Fruit fly (Drosophila melanogaster) whole organism, pupa: ENCODE measurements around the gene Dnaaf5.
A peak's percentile ranks its signal among the peaks of the same experiment; 100 is the strongest.

Experiments
- CG10348 ChIP-seq: fragments of 200-800 bp; sonication (Bioruptor generic); IDR thresholded peaks from 2 replicates; pipeline ENCODE4 v1.3.6; 2022; ENCODE audit warnings: missing biosample characterization, missing genetic modification characterization
- CG12605 ChIP-seq: fragments of 200-800 bp; sonication (Bioruptor generic); IDR thresholded peaks from 2 replicates; pipeline ENCODE4 v1.3.6; 2022; ENCODE audit warnings: missing biosample characterization, missing genetic modification characterization
- CG13204 ChIP-seq: fragments of 200-800 bp; sonication (Bioruptor generic); optimal IDR thresholded peaks from 2 replicates; lab custom pipeline; 2018; ENCODE audit warnings: missing biosample characterization, mild to moderate bottlenecking, missing genetic modification characterization, moderate library complexity
- CG14655 ChIP-seq: fragments of 200-800 bp; sonication (Bioruptor generic); optimal IDR thresholded peaks from 3 replicates; lab custom pipeline; 2017; ENCODE audit warnings: mild to moderate bottlenecking, missing biosample characterization, missing genetic modification reagents, missing genetic modification characterization
- CG15710 ChIP-seq: fragments of 200-800 bp; sonication (Bioruptor generic); optimal IDR thresholded peaks from 2 replicates; lab custom pipeline; 2018; ENCODE audit warnings: missing biosample characterization, mild to moderate bottlenecking, missing genetic modification characterization, moderate library complexity
- CG17806 ChIP-seq: fragments of 200-800 bp; sonication (Bioruptor generic); optimal IDR thresholded peaks from 2 replicates; lab custom pipeline; 2018; ENCODE audit warnings: missing biosample characterization, mild to moderate bottlenecking, missing genetic modification characterization, moderate library complexity
- CG32121 ChIP-seq: fragments of 200-800 bp; sonication (Bioruptor generic); IDR thresholded peaks from 2 replicates; pipeline ENCODE4 v1.3.6; 2022; ENCODE audit warnings: missing biosample characterization, missing genetic modification characterization
- CG34367 ChIP-seq: fragments of 200-800 bp; sonication (Bioruptor generic); optimal IDR thresholded peaks from 2 replicates; lab custom pipeline; 2018; ENCODE audit warnings: missing biosample characterization, mild to moderate bottlenecking, missing genetic modification characterization
- CG4496 ChIP-seq: fragments of 200-800 bp; sonication (Bioruptor generic); IDR thresholded peaks from 3 replicates; pipeline ENCODE4 v1.3.6; 2022; ENCODE audit warnings: missing biosample characterization, missing genetic modification characterization
- CG8159 ChIP-seq: fragments of 200-800 bp; sonication (Bioruptor generic); optimal IDR thresholded peaks from 3 replicates; lab custom pipeline; 2018; ENCODE audit warnings: missing biosample characterization, mild to moderate bottlenecking, missing genetic modification characterization, moderate library complexity
- CG8301 ChIP-seq: fragments of 200-800 bp; sonication (Bioruptor generic); optimal IDR thresholded peaks from 2 replicates; lab custom pipeline; 2018; ENCODE audit warnings: missing biosample characterization, mild to moderate bottlenecking, missing genetic modification characterization
- CG9948 ChIP-seq: fragments of 200-800 bp; sonication (Bioruptor generic); optimal IDR thresholded peaks from 2 replicates; lab custom pipeline; 2018; ENCODE audit warnings: missing biosample characterization, mild to moderate bottlenecking, missing genetic modification characterization, moderate library complexity
- D1 ChIP-seq: fragments of 200-800 bp; sonication (Bioruptor generic); optimal IDR thresholded peaks from 2 replicates; lab custom pipeline; 2018; ENCODE audit warnings: missing biosample characterization, mild to moderate bottlenecking, missing genetic modification characterization, moderate library complexity
- EcR ChIP-seq: fragments of 200-800 bp; sonication (Bioruptor generic); optimal IDR thresholded peaks from 3 replicates; lab custom pipeline; 2019; ENCODE audit warnings: missing biosample characterization, missing genetic modification characterization, mild to moderate bottlenecking, moderate library complexity, missing genetic modification reagents
- Ets98B ChIP-seq: fragments of 200-800 bp; sonication (Bioruptor generic); IDR thresholded peaks from 2 replicates; pipeline ENCODE4 v1.3.6; 2022; ENCODE audit warnings: missing biosample characterization, missing genetic modification characterization
- Pif1A ChIP-seq: fragments of 200-800 bp; sonication (Bioruptor generic); optimal IDR thresholded peaks from 3 replicates; lab custom pipeline; 2016; ENCODE audit warnings: missing biosample characterization, missing genetic modification characterization
- Pif1B ChIP-seq: fragments of 200-800 bp; sonication (Bioruptor generic); optimal IDR thresholded peaks from 3 replicates; lab custom pipeline; 2016; ENCODE audit warnings: missing biosample characterization, missing genetic modification characterization
- Snoo ChIP-seq: fragments of 200-800 bp; sonication (Bioruptor generic); optimal IDR thresholded peaks from 3 replicates; lab custom pipeline; 2017; ENCODE audit warnings: missing biosample characterization, mild to moderate bottlenecking, missing genetic modification characterization, inconsistent platforms
- fd96Ca ChIP-seq: fragments of 200-800 bp; sonication (Bioruptor generic); IDR thresholded peaks from 3 replicates; pipeline ENCODE4 v1.3.6; 2022; ENCODE audit warnings: missing biosample characterization, missing genetic modification characterization
- gl ChIP-seq: fragments of 200-800 bp; sonication (Bioruptor generic); optimal IDR thresholded peaks from 2 replicates; lab custom pipeline; 2018; ENCODE audit warnings: missing biosample characterization, mild to moderate bottlenecking, missing genetic modification characterization
- rn ChIP-seq: fragments of 200-800 bp; sonication (Bioruptor generic); IDR thresholded peaks from 2 replicates; pipeline ENCODE4 v1.3.6; 2022; ENCODE audit warnings: missing biosample characterization, missing genetic modification characterization

Gene Dnaaf5

dm6 chr3R:14381599-14381998 lies 20.0 kb upstream of the Dnaaf5 start, which contains the start of gene soti:
TSS of gene soti (minus strand) at chr3R:14381699.
- no peak for TF ChIP-seq Pif1A (GFP tag; lab: Kevin White, UChicago)
- TF ChIP-seq EcR (GFP tag; lab: Kevin White, UChicago) = no peak
- TF ChIP-seq Ets98B (GFP tag; lab: Robert Waterston, UW) = no peak
- TF ChIP-seq CG12605 (GFP tag; lab: Robert Waterston, UW) = no peak
- no peak for TF ChIP-seq gl (tag; lab: Kevin White, UChicago)
- TF ChIP-seq Snoo (tag; lab: Kevin White, UChicago) = no peak
- TF ChIP-seq CG13204 (GFP tag; lab: Kevin White, UChicago) = no peak
- no peak for TF ChIP-seq CG10348 (GFP tag; lab: Robert Waterston, UW)
- no peak for TF ChIP-seq CG32121

dm6 chr3R:14373828-14374217 lies 12.2 kb upstream of the Dnaaf5 start:
- peak; percentile 42 for TF ChIP-seq Pif1B (GFP tag; lab: Kevin White, UChicago)
- TF ChIP-seq CG12605 (GFP tag; lab: Robert Waterston, UW) = peak; percentile 84
- peak; percentile 73 for TF ChIP-seq CG34367 (tag; lab: Kevin White, UChicago)
- peak; percentile 7 for TF ChIP-seq D1
- no peak for TF ChIP-seq EcR (GFP tag; lab: Kevin White, UChicago)
- TF ChIP-seq Pif1A (GFP tag; lab: Kevin White, UChicago) = peak; percentile 26
- TF ChIP-seq CG8159 (tag; lab: Kevin White, UChicago) = peak; percentile 73
- TF ChIP-seq CG14655 (GFP tag; lab: Kevin White, UChicago) = peak; percentile 70
- no peak for TF ChIP-seq CG10348 (GFP tag; lab: Robert Waterston, UW)
- peak; percentile 74 for TF ChIP-seq CG8301
- peak; percentile 82 for TF ChIP-seq Ets98B (GFP tag; lab: Robert Waterston, UW)
- peak; percentile 78 for TF ChIP-seq CG17806 (tag; lab: Kevin White, UChicago)
- TF ChIP-seq CG9948 = peak; percentile 73
- no peak for TF ChIP-seq gl (tag; lab: Kevin White, UChicago)
- TF ChIP-seq CG32121 = peak; percentile 83
- peak; percentile 50; the same call in 1 of the 2 replicates for TF ChIP-seq rn (GFP tag; lab: Robert Waterston, UW)
- TF ChIP-seq fd96Ca (GFP tag; lab: Robert Waterston, UW) = peak; percentile 44; the same call in 1 of the 3 replicates
- no peak for TF ChIP-seq CG13204 (GFP tag; lab: Kevin White, UChicago)
- peak; percentile 85; the same call in 2 of the 3 replicates for TF ChIP-seq CG4496 (GFP tag; lab: Robert Waterston, UW)
- TF ChIP-seq CG15710 (tag; lab: Kevin White, UChicago) = peak; percentile 69
- TF ChIP-seq Snoo (tag; lab: Kevin White, UChicago) = peak; percentile 19

DNA sequence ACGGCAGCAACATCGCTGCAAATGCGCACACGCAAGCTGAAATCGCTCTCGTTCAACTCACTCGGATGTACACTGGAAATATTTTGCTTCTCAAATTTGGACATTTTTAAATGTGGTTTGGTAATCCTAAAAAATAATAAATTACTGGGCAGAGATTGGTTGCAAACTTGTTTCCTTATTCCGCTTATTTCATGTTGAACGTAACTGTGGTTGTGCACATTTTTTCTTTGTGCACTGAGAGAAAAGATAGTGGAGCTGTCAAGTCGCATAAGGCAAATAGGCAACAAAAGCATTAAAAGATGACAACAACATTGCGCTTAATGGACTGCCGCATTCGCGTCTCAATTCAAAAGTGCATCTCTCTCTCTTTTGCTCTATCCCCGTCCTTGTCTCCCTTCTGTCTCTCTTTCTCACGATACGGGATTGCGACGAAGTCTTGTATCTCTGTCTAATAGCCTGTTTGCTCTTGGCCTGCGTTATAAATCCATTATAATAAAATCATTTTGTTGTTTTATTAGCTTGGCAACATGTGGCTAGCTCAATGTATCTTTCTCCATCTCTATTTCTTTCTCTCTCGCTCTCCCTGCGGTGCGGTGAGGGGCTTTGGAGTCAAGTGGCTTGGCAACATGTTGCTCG lies 11.7 kb upstream of the Dnaaf5 start:
- TF ChIP-seq rn (GFP tag; lab: Robert Waterston, UW) = peak; percentile 87
- peak; percentile 98 for TF ChIP-seq CG4496 (GFP tag; lab: Robert Waterston, UW)
- TF ChIP-seq CG13204 (GFP tag; lab: Kevin White, UChicago) = peak; percentile 88
- peak; percentile 97 for TF ChIP-seq CG15710 (tag; lab: Kevin White, UChicago)
- peak; percentile 98 for TF ChIP-seq CG34367 (tag; lab: Kevin White, UChicago)
- peak; percentile 99 for TF ChIP-seq CG9948
- TF ChIP-seq EcR (GFP tag; lab: Kevin White, UChicago) = peak; percentile 19
- TF ChIP-seq CG8301 = peak; percentile 98
- peak; percentile 97 for TF ChIP-seq Pif1A (GFP tag; lab: Kevin White, UChicago)
- peak; percentile 97 for TF ChIP-seq CG17806 (tag; lab: Kevin White, UChicago)
- TF ChIP-seq CG8159 (tag; lab: Kevin White, UChicago) = peak; percentile 95
- TF ChIP-seq Pif1B (GFP tag; lab: Kevin White, UChicago) = peak; percentile 95
- TF ChIP-seq D1 = peak; percentile 94
- TF ChIP-seq CG14655 (GFP tag; lab: Kevin White, UChicago) = peak; percentile 99
- peak; percentile 93 for TF ChIP-seq CG32121
- peak; percentile 89 for TF ChIP-seq Snoo (tag; lab: Kevin White, UChicago)
- peak; percentile 96 for TF ChIP-seq Ets98B (GFP tag; lab: Robert Waterston, UW)
- peak; percentile 98 for TF ChIP-seq fd96Ca (GFP tag; lab: Robert Waterston, UW)
- peak; percentile 96 for TF ChIP-seq CG10348 (GFP tag; lab: Robert Waterston, UW)
- peak; percentile 91 for TF ChIP-seq gl (tag; lab: Kevin White, UChicago)
- TF ChIP-seq CG12605 (GFP tag; lab: Robert Waterston, UW) = peak; percentile 84

dm6 chr3R:14372815-14373191 lies 11.2 kb upstream of the Dnaaf5 start, which contains the start of gene NK7.1:
TSS of gene NK7.1 (minus strand) at chr3R:14372951.
- no peak for TF ChIP-seq rn (GFP tag; lab: Robert Waterston, UW)
- no peak for TF ChIP-seq CG14655 (GFP tag; lab: Kevin White, UChicago)
- TF ChIP-seq Pif1A (GFP tag; lab: Kevin White, UChicago) = no peak
- TF ChIP-seq EcR (GFP tag; lab: Kevin White, UChicago) = no peak
- TF ChIP-seq CG15710 (tag; lab: Kevin White, UChicago) = no peak
- no peak for TF ChIP-seq CG12605 (GFP tag; lab: Robert Waterston, UW)
- TF ChIP-seq gl (tag; lab: Kevin White, UChicago) = no peak
- no peak for TF ChIP-seq CG9948

DNA sequence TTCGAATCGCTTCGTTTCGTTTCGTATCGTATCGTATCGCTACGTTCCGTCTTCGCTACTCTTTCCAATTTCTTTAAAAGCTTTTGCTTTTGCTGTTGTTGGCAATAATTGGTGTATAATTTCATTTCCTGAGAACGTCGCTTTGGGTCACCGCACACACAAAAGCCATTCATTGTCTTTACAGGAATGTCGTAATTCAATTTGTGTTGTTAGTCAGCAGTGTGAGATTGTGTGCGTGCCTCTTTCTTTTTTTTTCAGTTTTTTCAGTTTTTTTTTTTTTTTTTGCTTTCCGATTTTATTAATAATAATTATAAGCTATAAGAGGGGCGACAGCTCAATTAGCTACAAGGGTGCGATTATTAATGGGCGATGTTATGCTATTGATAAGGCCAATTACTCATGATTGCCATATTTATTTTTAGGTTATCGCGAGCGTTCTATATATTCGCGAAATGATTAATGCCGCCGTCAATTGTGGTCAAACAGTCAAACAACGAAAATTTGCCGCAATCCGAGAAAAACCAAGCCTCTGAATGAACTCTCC lies 9.6 kb upstream of the Dnaaf5 start:
- TF ChIP-seq Pif1A (GFP tag; lab: Kevin White, UChicago) = no peak
- TF ChIP-seq CG8159 (tag; lab: Kevin White, UChicago) = no peak
- TF ChIP-seq CG32121 = no peak
- TF ChIP-seq Ets98B (GFP tag; lab: Robert Waterston, UW) = no peak
- TF ChIP-seq D1 = no peak
- TF ChIP-seq CG15710 (tag; lab: Kevin White, UChicago) = no peak
- no peak for TF ChIP-seq Snoo (tag; lab: Kevin White, UChicago)
- no peak for TF ChIP-seq CG14655 (GFP tag; lab: Kevin White, UChicago)
